Worm (Caenorhabditis elegans): ENCODE data around the gene F47C12.6.

The F47C12.6 gene

ce11 chrIV:3960396-3960795 is 32.8 kb downstream of the F47C12.6 start, which contains the start of gene clec-75:
Gene clec-75, plus strand, starts transcription at chrIV:3960734.
- TF ChIP-seq blmp-1 (tag; optimal IDR thresholded peaks at IDR 0.05; ENCODE audit: insufficient read depth) (no peak), lin-11 (tag; optimal IDR thresholded peaks at IDR 0.05) (no peak), alr-1 (tag; optimal IDR thresholded peaks at IDR 0.05) (no peak), mdl-1 (tag; optimal IDR thresholded peaks at IDR 0.05) (no peak), nhr-129 (tag; optimal IDR thresholded peaks at IDR 0.05) (no peak), unc-39 (tag; optimal IDR thresholded peaks at IDR 0.05) (no peak), fos-1 (tag; optimal IDR thresholded peaks at IDR 0.05) (no peak), elt-3 (tag; optimal IDR thresholded peaks at IDR 0.05) (no peak), nhr-10 (tag; optimal IDR thresholded peaks at IDR 0.05) (no peak), nhr-11 (tag; optimal IDR thresholded peaks at IDR 0.05) (no peak), sma-9 (GFP tag; optimal IDR thresholded peaks at IDR 0.05) (no peak), sma-9 (tag; optimal IDR thresholded peaks at IDR 0.05) (no peak), ceh-82 (tag; optimal IDR thresholded peaks at IDR 0.05) (no peak), nhr-23 (tag; optimal IDR thresholded peaks at IDR 0.05) (no peak), ama-1 (optimal IDR thresholded peaks at IDR 0.05) (no peak)

ce11 chrIV:3956705-3957104 is 36.5 kb downstream of the F47C12.6 start, which contains the start of gene clec-74:
Gene clec-74, plus strand, starts transcription at chrIV:3957005.
- no peak for TF ChIP-seq lin-13 (GFP tag; optimal IDR thresholded peaks at IDR 0.05)
- no peak for TF ChIP-seq elt-3 (tag; optimal IDR thresholded peaks at IDR 0.05)
- no peak for TF ChIP-seq dmd-4 (tag; optimal IDR thresholded peaks at IDR 0.05)
- no peak for TF ChIP-seq nhr-10 (tag; optimal IDR thresholded peaks at IDR 0.05)
- no peak for TF ChIP-seq crh-2 (tag; optimal IDR thresholded peaks at IDR 0.05)
- TF ChIP-seq lin-39 (tag; optimal IDR thresholded peaks at IDR 0.05) = no peak
- no peak for TF ChIP-seq elt-1 (tag; optimal IDR thresholded peaks at IDR 0.05)
- TF ChIP-seq gmeb-1 (tag; optimal IDR thresholded peaks at IDR 0.05) = no peak
- TF ChIP-seq sma-3 (GFP tag; optimal IDR thresholded peaks at IDR 0.05) = no peak
- no peak for TF ChIP-seq mdl-1 (tag; optimal IDR thresholded peaks at IDR 0.05)
- TF ChIP-seq mbf-1 (tag; optimal IDR thresholded peaks at IDR 0.05) = no peak
- TF ChIP-seq zag-1 (tag; optimal IDR thresholded peaks at IDR 0.05) = no peak
- TF ChIP-seq nhr-11 (tag; optimal IDR thresholded peaks at IDR 0.05) = no peak
- no peak for TF ChIP-seq blmp-1 (tag; optimal IDR thresholded peaks at IDR 0.05; ENCODE audit: insufficient read depth)
- TF ChIP-seq ztf-1 (GFP tag; conservative IDR thresholded peaks at IDR 0.05) = no peak

ce11 chrIV:3956095-3956494 is 37.1 kb downstream of the F47C12.6 start, which contains the start of gene clec-73:
Gene clec-73, minus strand, starts transcription at chrIV:3956195.
- no peak for TF ChIP-seq peb-1 (tag; optimal IDR thresholded peaks at IDR 0.05)
- no peak for TF ChIP-seq unc-39 (tag; optimal IDR thresholded peaks at IDR 0.05)

ce11 chrIV:3944459-3944858 is 48.7 kb downstream of the F47C12.6 start, which contains the start of gene clec-72:
Gene clec-72, plus strand, starts transcription at chrIV:3944816.
- TF ChIP-seq skn-1 (tag; optimal IDR thresholded peaks at IDR 0.05) (peak; percentile 11), nhr-77 (tag; optimal IDR thresholded peaks at IDR 0.05) (no peak), sma-9 (GFP tag; optimal IDR thresholded peaks at IDR 0.05) (peak; percentile 50), sma-9 (tag; optimal IDR thresholded peaks at IDR 0.05) (no peak), fos-1 (tag; optimal IDR thresholded peaks at IDR 0.05) (peak; percentile 98), blmp-1 (tag; optimal IDR thresholded peaks at IDR 0.05; ENCODE audit: insufficient read depth) (no peak), crh-2 (tag; optimal IDR thresholded peaks at IDR 0.05) (peak; percentile 18), mbf-1 (tag; optimal IDR thresholded peaks at IDR 0.05) (no peak), gmeb-1 (tag; optimal IDR thresholded peaks at IDR 0.05) (peak; percentile 5), mdl-1 (tag; optimal IDR thresholded peaks at IDR 0.05) (no peak), elt-3 (tag; optimal IDR thresholded peaks at IDR 0.05) (no peak), elt-1 (tag; optimal IDR thresholded peaks at IDR 0.05) (no peak), peb-1 (tag; optimal IDR thresholded peaks at IDR 0.05) (no peak), unc-55 (GFP tag; optimal IDR thresholded peaks at IDR 0.05) (no peak), ztf-11 (tag; optimal IDR thresholded peaks at IDR 0.05) (no peak)

ce11 chrIV:3943003-3943402 is 50.2 kb downstream of the F47C12.6 start, which contains the start of gene Y46C8AL.11:
Gene Y46C8AL.11, plus strand, starts transcription at chrIV:3943303.
- TF ChIP-seq sma-9 (GFP tag; optimal IDR thresholded peaks at IDR 0.05) = no peak
- TF ChIP-seq sma-9 (tag; optimal IDR thresholded peaks at IDR 0.05) = no peak
- no peak for TF ChIP-seq C34F6.9 (tag; optimal IDR thresholded peaks at IDR 0.05)

- TF ChIP-seq skn-1 (tag; optimal IDR thresholded peaks at IDR 0.05) (no peak), mab-5 (tag; optimal IDR thresholded peaks at IDR 0.05) (no peak), lsy-2 (tag; optimal IDR thresholded peaks at IDR 0.05) (no peak), nhr-10 (tag; optimal IDR thresholded peaks at IDR 0.05) (no peak), nhr-21 (tag; optimal IDR thresholded peaks at IDR 0.05) (no peak), ama-1 (optimal IDR thresholded peaks at IDR 0.05) (no peak)
Measured at ce11 chrIV:3941658-3942328, 51.4 kb downstream of the F47C12.6 start, which contains the start of gene clec-174. Gene clec-174, minus strand, starts transcription at chrIV:3941708.

Data from whole organism, L2 larva.